Worm (Caenorhabditis elegans) whole organism, young adult: ENCODE results near the gene prx-12.

ENCODE experiments used
- B0336.3 ChIP-seq: fragments of 200-800 bp; sonication (Bioruptor generic); IDR thresholded peaks from 2 replicates; pipeline ENCODE4 v1.3.6; 2022; ENCODE audit warnings: missing genetic modification characterization, missing compliant biosample characterization
- C06A6.2 ChIP-seq: fragments of 200-800 bp; sonication (Bioruptor generic); conservative IDR thresholded peaks from 2 replicates; pipeline ENCODE4 v1.3.6; 2022; ENCODE audit warnings: missing genetic modification characterization, missing compliant biosample characterization
- F37B4.10 ChIP-seq: fragments of 200-800 bp; sonication (Bioruptor generic); IDR thresholded peaks from 2 replicates; pipeline ENCODE4 v1.3.6; 2022; ENCODE audit warnings: missing genetic modification characterization, missing compliant biosample characterization
- F39B2.1 ChIP-seq: fragments of 200-800 bp; sonication (Bioruptor generic); IDR thresholded peaks from 2 replicates; pipeline ENCODE4 v1.3.6; 2022; ENCODE audit warnings: missing genetic modification reagents, missing genetic modification characterization, missing compliant biosample characterization
- F52B5.7 ChIP-seq: sonication (generic microtip); optimal IDR thresholded peaks from 2 replicates; lab custom pipeline; 2016; ENCODE audit warnings: mild to moderate bottlenecking, missing genetic modification characterization, missing compliant biosample characterization
- K11D2.4 ChIP-seq: fragments of 200-800 bp; sonication (Bioruptor generic); IDR thresholded peaks from 2 replicates; pipeline ENCODE4 v1.3.6; 2022; ENCODE audit warnings: missing genetic modification reagents, missing genetic modification characterization, missing compliant biosample characterization
- Y53F4B.3 ChIP-seq: fragments of 200-800 bp; sonication (Bioruptor generic); IDR thresholded peaks from 2 replicates; pipeline ENCODE4 v1.3.6; 2022; ENCODE audit warnings: missing genetic modification reagents, missing genetic modification characterization, missing compliant biosample characterization
- Y56A3A.18 ChIP-seq: fragments of 200-800 bp; sonication (Bioruptor generic); IDR thresholded peaks from 2 replicates; pipeline ENCODE4 v1.3.6; 2022; ENCODE audit warnings: missing genetic modification reagents, missing genetic modification characterization, missing compliant biosample characterization
- Y95B8A.8 ChIP-seq: fragments of 200-800 bp; sonication (Bioruptor generic); IDR thresholded peaks from 2 replicates; pipeline ENCODE4 v1.3.6; 2022; ENCODE audit warnings: missing genetic modification reagents, missing genetic modification characterization, missing compliant biosample characterization
- ZK185.1 ChIP-seq: sonication (generic microtip); optimal IDR thresholded peaks from 2 replicates; lab custom pipeline; 2016; ENCODE audit warnings: mild to moderate bottlenecking, missing genetic modification characterization, missing compliant biosample characterization; ENCODE audit not compliant: poor library complexity, severe bottlenecking
- ama-1 ChIP-seq, 3 experiments: fragments of 150-350 bp in 1 of 3; sonication (generic microtip) in 2 of 3; optimal IDR thresholded peaks; 2 replicates each; lab custom pipeline; 2014 to 2018; ENCODE audit warnings: missing biosample characterization in 2 of 3, missing genetic modification characterization in 2 of 3, missing genetic modification reagents in 2 of 3
- atf-7 ChIP-seq: sonication (generic microtip); optimal IDR thresholded peaks from 2 replicates; lab custom pipeline; 2017; ENCODE audit warnings: mild to moderate bottlenecking, missing genetic modification characterization, missing compliant biosample characterization
- athp-1 ChIP-seq: sonication (generic microtip); optimal IDR thresholded peaks from 2 replicates; lab custom pipeline; 2017; ENCODE audit warnings: mild to moderate bottlenecking, missing genetic modification characterization, missing compliant biosample characterization
- attf-5 ChIP-seq: fragments of 200-800 bp; sonication (Bioruptor generic); optimal IDR thresholded peaks from 2 replicates; lab custom pipeline; 2018; ENCODE audit warnings: mild to moderate bottlenecking, missing genetic modification characterization, missing compliant biosample characterization
- bed-1 ChIP-seq: fragments of 200-800 bp; sonication (Bioruptor generic); IDR thresholded peaks from 2 replicates; pipeline ENCODE4 v1.3.6; 2022; ENCODE audit warnings: missing genetic modification reagents, missing genetic modification characterization, missing compliant biosample characterization
- ccch-3 ChIP-seq: fragments of 200-800 bp; sonication (Bioruptor generic); optimal IDR thresholded peaks from 2 replicates; lab custom pipeline; 2018; ENCODE audit warnings: mild to moderate bottlenecking, missing genetic modification characterization, missing compliant biosample characterization
- ceh-100 ChIP-seq: fragments of 200-800 bp; sonication (Bioruptor generic); IDR thresholded peaks from 2 replicates; pipeline ENCODE4 v1.3.6; 2022; ENCODE audit warnings: missing genetic modification reagents, missing genetic modification characterization, missing compliant biosample characterization
- ceh-40 ChIP-seq: fragments of 200-800 bp; sonication (Bioruptor generic); IDR thresholded peaks from 2 replicates; pipeline ENCODE4 v1.3.6; 2022; ENCODE audit warnings: missing genetic modification characterization, missing compliant biosample characterization
- ceh-79 ChIP-seq: sonication (generic microtip); optimal IDR thresholded peaks from 2 replicates; lab custom pipeline; 2017; ENCODE audit warnings: mild to moderate bottlenecking, missing genetic modification characterization, missing compliant biosample characterization
- chd-7 ChIP-seq: sonication (generic microtip); optimal IDR thresholded peaks from 2 replicates; lab custom pipeline; 2016; ENCODE audit warnings: mild to moderate bottlenecking, missing genetic modification characterization, moderate library complexity, missing compliant biosample characterization
- dox-1 ChIP-seq: fragments of 200-800 bp; sonication (Bioruptor generic); IDR thresholded peaks from 2 replicates; pipeline ENCODE4 v1.3.6; 2022; ENCODE audit warnings: missing genetic modification reagents, missing genetic modification characterization, missing compliant biosample characterization
- egl-18 ChIP-seq: fragments of 200-800 bp; sonication (Bioruptor generic); IDR thresholded peaks from 2 replicates; pipeline ENCODE4 v1.3.6; 2022; ENCODE audit warnings: missing genetic modification reagents, missing genetic modification characterization, missing compliant biosample characterization
- egl-44 ChIP-seq: fragments of 200-800 bp; sonication (Bioruptor generic); IDR thresholded peaks from 2 replicates; pipeline ENCODE4 v1.3.6; 2022; ENCODE audit warnings: missing genetic modification reagents, missing genetic modification characterization, missing compliant biosample characterization
- ekl-4 ChIP-seq: fragments of 200-800 bp; sonication (Bioruptor generic); IDR thresholded peaks from 2 replicates; pipeline ENCODE4 v1.3.6; 2022; ENCODE audit warnings: missing genetic modification reagents, missing genetic modification characterization, missing compliant biosample characterization
- gei-17 ChIP-seq: fragments of 200-800 bp; sonication (Bioruptor generic); optimal IDR thresholded peaks from 2 replicates; lab custom pipeline; 2018; ENCODE audit warnings: mild to moderate bottlenecking, missing genetic modification characterization, missing compliant biosample characterization
- him-1 ChIP-seq: sonication (generic microtip); optimal IDR thresholded peaks from 2 replicates; lab custom pipeline; 2016; ENCODE audit warnings: missing genotype, missing genetic modification reagents, missing genetic modification characterization, missing compliant biosample characterization
- hlh-12 ChIP-seq: sonication (generic microtip); optimal IDR thresholded peaks from 2 replicates; lab custom pipeline; 2016; ENCODE audit warnings: missing genetic modification characterization, missing compliant biosample characterization
- hlh-26 ChIP-seq: fragments of 200-800 bp; sonication (Bioruptor generic); conservative IDR thresholded peaks from 2 replicates; pipeline ENCODE4 v1.3.6; 2022; ENCODE audit warnings: missing genetic modification reagents, missing genetic modification characterization, missing compliant biosample characterization
- hsf-1 ChIP-seq: fragments of 200-800 bp; sonication (Bioruptor generic); IDR thresholded peaks from 2 replicates; pipeline ENCODE4 v1.3.6; 2022; ENCODE audit warnings: missing genetic modification reagents, missing genetic modification characterization, missing compliant biosample characterization
- lag-1 ChIP-seq: fragments of 200-800 bp; sonication (Bioruptor generic); IDR thresholded peaks from 2 replicates; pipeline ENCODE4 v1.3.6; 2022; ENCODE audit warnings: missing genetic modification reagents, missing genetic modification characterization, missing compliant biosample characterization
- lin-26 ChIP-seq: fragments of 200-800 bp; sonication (Bioruptor generic); IDR thresholded peaks from 2 replicates; pipeline ENCODE4 v1.3.6; 2022; ENCODE audit warnings: missing genetic modification reagents, missing genetic modification characterization, missing compliant biosample characterization
- lin-35 ChIP-seq, 3 experiments: fragments of 150-350 bp in 2 of 3; sonication (generic microtip) in 1 of 3; optimal IDR thresholded peaks; 2 replicates each; lab custom pipeline; 2014 to 2018; ENCODE audit warnings: missing biosample characterization in 3 of 3, missing genetic modification characterization in 3 of 3, missing genetic modification reagents in 3 of 3
- lir-1 ChIP-seq: fragments of 200-800 bp; sonication (Bioruptor generic); conservative IDR thresholded peaks from 2 replicates; pipeline ENCODE4 v1.3.6; 2022; ENCODE audit warnings: missing genetic modification reagents, missing genetic modification characterization, missing compliant biosample characterization
- madf-10 ChIP-seq: sonication (generic microtip); optimal IDR thresholded peaks from 2 replicates; lab custom pipeline; 2016; ENCODE audit warnings: mild to moderate bottlenecking, missing genetic modification characterization, missing compliant biosample characterization
- mcd-1 ChIP-seq: fragments of 200-800 bp; sonication (Bioruptor generic); IDR thresholded peaks from 2 replicates; pipeline ENCODE4 v1.3.6; 2022; ENCODE audit warnings: missing genetic modification reagents, missing genetic modification characterization, missing compliant biosample characterization
- nfyb-1 ChIP-seq: fragments of 200-800 bp; sonication (Bioruptor generic); IDR thresholded peaks from 2 replicates; pipeline ENCODE4 v1.3.6; 2022; ENCODE audit warnings: missing genetic modification reagents, missing genetic modification characterization, missing compliant biosample characterization
- nhr-120 ChIP-seq: fragments of 200-800 bp; sonication (Bioruptor generic); IDR thresholded peaks from 2 replicates; pipeline ENCODE4 v1.3.6; 2022; ENCODE audit warnings: missing genetic modification characterization, missing compliant biosample characterization
- nhr-80 ChIP-seq: sonication (generic microtip); optimal IDR thresholded peaks from 2 replicates; lab custom pipeline; 2016; ENCODE audit warnings: missing genetic modification characterization, missing compliant biosample characterization
- pbrm-1 ChIP-seq: fragments of 200-800 bp; sonication (Bioruptor generic); IDR thresholded peaks from 2 replicates; pipeline ENCODE4 v1.3.6; 2022; ENCODE audit warnings: missing genetic modification reagents, missing genetic modification characterization, missing compliant biosample characterization
- repo-1 ChIP-seq: sonication (generic microtip); optimal IDR thresholded peaks from 2 replicates; lab custom pipeline; 2017; ENCODE audit warnings: mild to moderate bottlenecking, missing genetic modification characterization, missing compliant biosample characterization
- sdz-38 ChIP-seq: sonication (generic microtip); optimal IDR thresholded peaks from 2 replicates; lab custom pipeline; 2016; ENCODE audit warnings: missing genotype, missing genetic modification characterization, missing compliant biosample characterization
- tbp1 ChIP-seq: fragments of 200-800 bp; sonication (Bioruptor generic); optimal IDR thresholded peaks from 2 replicates; lab custom pipeline; 2018; ENCODE audit warnings: mild to moderate bottlenecking, missing genetic modification characterization, missing compliant biosample characterization
- unc-62 ChIP-seq: fragments of 150-350 bp; optimal IDR thresholded peaks from 2 replicates; lab custom pipeline; 2014; ENCODE audit warnings: missing biosample characterization, missing genetic modification reagents, missing genetic modification characterization
- zfh-2 ChIP-seq: fragments of 200-800 bp; sonication (Bioruptor generic); conservative IDR thresholded peaks from 2 replicates; pipeline ENCODE4 v1.3.6; 2022; ENCODE audit warnings: missing genetic modification reagents, missing genetic modification characterization, missing compliant biosample characterization
- ztf-18 ChIP-seq: sonication (generic microtip); optimal IDR thresholded peaks from 2 replicates; lab custom pipeline; 2016; ENCODE audit warnings: missing genotype, mild to moderate bottlenecking, missing genetic modification characterization, missing compliant biosample characterization
- ztf-25 ChIP-seq: fragments of 200-800 bp; sonication (Bioruptor generic); IDR thresholded peaks from 2 replicates; pipeline ENCODE4 v1.3.6; 2022; ENCODE audit warnings: missing genetic modification reagents, missing genetic modification characterization, missing compliant biosample characterization
- ztf-26 ChIP-seq: sonication (generic microtip); optimal IDR thresholded peaks from 2 replicates; lab custom pipeline; 2017; ENCODE audit warnings: missing genetic modification characterization, missing compliant biosample characterization

The prx-12 gene

DNA sequence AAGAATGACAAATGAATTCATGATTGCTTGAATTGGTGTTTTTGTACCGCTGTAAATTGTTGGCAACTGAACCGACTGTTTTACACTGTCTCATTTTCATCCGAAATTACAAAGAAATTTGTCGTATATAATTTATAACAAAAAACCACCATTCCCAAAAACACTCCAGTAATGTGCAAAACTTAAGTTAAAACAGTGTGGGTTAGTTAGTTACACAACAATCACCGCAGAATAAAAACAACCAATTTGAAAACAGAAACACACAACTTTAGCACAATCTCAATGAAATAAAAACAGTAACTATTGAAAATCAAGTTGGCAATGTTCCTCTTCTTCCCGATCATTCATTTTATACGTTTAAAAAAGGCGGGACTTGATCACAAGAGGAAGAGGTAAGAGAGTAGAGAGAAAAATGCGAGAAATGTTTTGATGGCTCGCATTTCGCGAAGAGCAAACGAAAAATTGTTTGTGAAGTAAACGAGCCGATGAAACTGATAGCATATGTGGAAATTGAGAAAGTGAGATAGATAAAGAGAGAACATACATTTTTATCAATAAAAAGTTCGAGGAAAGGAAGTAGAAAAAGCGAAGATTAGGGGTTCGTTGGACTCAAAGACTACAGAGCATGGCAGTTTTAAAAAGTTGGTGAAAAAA lies 14.7 kb downstream of the prx-12 start, which contains the start of gene F08B12.4:
Gene F08B12.4 (minus strand): TSS at position 51 of the 654 bp plus-strand sequence.
- TF ChIP-seq atf-7 (tag; lab: Kevin White, UChicago) = peak; percentile 23
- no peak for TF ChIP-seq lag-1
- no peak for TF ChIP-seq F39B2.1 (GFP tag; lab: Robert Waterston, UW)
- TF ChIP-seq nfyb-1 = peak; percentile 30; the same call in 1 of the 2 replicates
- TF ChIP-seq C06A6.2 (GFP tag; lab: Robert Waterston, UW) = no peak
- no peak; the same call in 1 of the 2 replicates for TF ChIP-seq Y56A3A.18 (GFP tag; lab: Robert Waterston, UW)
- TF ChIP-seq nhr-80 = peak; percentile 84
- TF ChIP-seq hsf-1 (GFP tag; lab: Robert Waterston, UW) = no peak
- TF ChIP-seq egl-18 (GFP tag; lab: Robert Waterston, UW) = no peak
- TF ChIP-seq Y53F4B.3 (GFP tag; lab: Robert Waterston, UW) = no peak
- peak; percentile 68 for TF ChIP-seq ama-1 (optimal IDR thresholded peaks at IDR 0.05; lab: Kevin White, UChicago)
- TF ChIP-seq ama-1 (GFP tag; optimal IDR thresholded peaks at IDR 0.05; lab: Kevin White, UChicago) = no peak
- TF ChIP-seq dox-1 (GFP tag; lab: Robert Waterston, UW) = 0 out of 2 replicates have a peak, but pooled peaks have one; percentile 13
- no peak for TF ChIP-seq ceh-79 (tag; lab: Kevin White, UChicago)

DNA sequence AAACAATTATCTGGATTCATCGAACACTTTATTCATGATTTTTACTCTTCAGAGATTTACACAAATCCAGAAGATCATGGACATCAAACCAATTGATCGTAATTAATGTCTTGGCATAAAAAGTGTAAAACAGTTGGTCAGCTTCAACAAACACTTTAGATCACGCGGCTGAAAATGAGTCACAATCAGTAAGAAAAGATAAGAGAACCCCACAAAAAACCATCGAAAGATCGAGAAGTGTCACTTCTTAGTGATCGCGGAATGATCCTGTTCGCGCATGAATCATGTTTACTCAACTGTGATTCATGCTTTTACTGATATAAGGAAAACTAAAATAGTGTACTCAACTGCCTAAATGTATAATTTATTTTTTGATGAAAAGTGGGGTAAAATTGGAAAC lies 16.4 kb downstream of the prx-12 start:
- TF ChIP-seq nhr-120 (GFP tag; lab: Robert Waterston, UW) (no peak), F37B4.10 (GFP tag; lab: Robert Waterston, UW) (no peak), atf-7 (tag; lab: Kevin White, UChicago) (no peak), ekl-4 (GFP tag; lab: Robert Waterston, UW) (0 out of 2 replicates have a peak, but pooled peaks have one; percentile 41), ceh-100 (GFP tag; lab: Robert Waterston, UW) (no peak), chd-7 (tag; lab: Kevin White, UChicago) (no peak), ztf-18 (tag; lab: Kevin White, UChicago) (no peak), bed-1 (GFP tag; lab: Robert Waterston, UW) (no peak), mcd-1 (no peak), B0336.3 (GFP tag; lab: Robert Waterston, UW) (peak; percentile 28; the same call in 1 of the 2 replicates), ceh-40 (GFP tag; lab: Robert Waterston, UW) (no peak), athp-1 (tag; lab: Kevin White, UChicago) (no peak), madf-10 (tag; lab: Kevin White, UChicago) (no peak), K11D2.4 (GFP tag; lab: Robert Waterston, UW) (no peak), ztf-25 (no peak), hlh-26 (GFP tag; lab: Robert Waterston, UW) (no peak), unc-62 (no peak), ZK185.1 (peak; percentile 48), him-1 (tag; lab: Kevin White, UChicago) (no peak), F52B5.7 (no peak), Y95B8A.8 (GFP tag; lab: Robert Waterston, UW) (no peak), attf-5 (GFP tag; lab: Kevin White, UChicago) (no peak), nhr-80 (peak; percentile 46), gei-17 (no peak), tbp1 (no peak), sdz-38 (tag; lab: Kevin White, UChicago) (no peak), lir-1 (GFP tag; lab: Robert Waterston, UW) (no peak), lin-26 (GFP tag; lab: Robert Waterston, UW) (no peak), repo-1 (tag; lab: Kevin White, UChicago) (peak; percentile 44), ztf-26 (tag; lab: Kevin White, UChicago) (peak; percentile 39), hlh-12 (no peak), ceh-79 (tag; lab: Kevin White, UChicago) (no peak), ccch-3 (GFP tag; lab: Kevin White, UChicago) (no peak), pbrm-1 (GFP tag; lab: Robert Waterston, UW) (no peak), lag-1 (no peak), lin-35 (GFP tag; optimal IDR thresholded peaks at IDR 0.05; lab: Kevin White, UChicago) (no peak), egl-44 (GFP tag; lab: Robert Waterston, UW) (no peak), zfh-2 (no peak)
